Fruit fly (Drosophila melanogaster) whole organism, adult: Measurements from ENCODE around the gene Tip60.

ENCODE experiments used
- CG11617 ChIP-seq: fragments of 200-800 bp; sonication (Bioruptor generic); optimal IDR thresholded peaks from 2 replicates; lab custom pipeline; 2017; ENCODE audit warnings: mild to moderate bottlenecking, missing biosample characterization, missing genetic modification reagents, missing genetic modification characterization
- CG12768 ChIP-seq: fragments of 200-800 bp; sonication (Bioruptor generic); optimal IDR thresholded peaks from 2 replicates; lab custom pipeline; 2017; ENCODE audit warnings: missing biosample characterization, missing genetic modification characterization, mild to moderate bottlenecking, moderate library complexity, missing genetic modification reagents
- CG14711 ChIP-seq: fragments of 200-800 bp; sonication (Bioruptor generic); optimal IDR thresholded peaks from 2 replicates; lab custom pipeline; 2018; ENCODE audit warnings: missing biosample characterization, mild to moderate bottlenecking, missing genetic modification characterization, moderate library complexity
- CG1620 ChIP-seq: fragments of 200-800 bp; sonication (Bioruptor generic); optimal IDR thresholded peaks from 2 replicates; lab custom pipeline; 2016; ENCODE audit warnings: missing biosample characterization, missing genetic modification characterization
- CG33017 ChIP-seq: fragments of 200-800 bp; sonication (Bioruptor generic); optimal IDR thresholded peaks from 2 replicates; lab custom pipeline; 2018; ENCODE audit warnings: missing biosample characterization, mild to moderate bottlenecking, missing genetic modification characterization, moderate library complexity
- CG5204 ChIP-seq: fragments of 200-800 bp; sonication (Bioruptor generic); optimal IDR thresholded peaks from 2 replicates; lab custom pipeline; 2016; ENCODE audit warnings: missing biosample characterization, missing genetic modification characterization
- CG7045 ChIP-seq: fragments of 200-800 bp; sonication (Bioruptor generic); optimal IDR thresholded peaks from 2 replicates; lab custom pipeline; 2017; ENCODE audit warnings: missing biosample characterization, mild to moderate bottlenecking, missing genetic modification characterization
- CG7101 ChIP-seq: fragments of 200-800 bp; sonication (Bioruptor generic); optimal IDR thresholded peaks from 2 replicates; lab custom pipeline; 2018; ENCODE audit warnings: missing biosample characterization, mild to moderate bottlenecking, missing genetic modification characterization, moderate library complexity
- Clk ChIP-seq: fragments of 200-800 bp; sonication (Bioruptor generic); optimal IDR thresholded peaks from 2 replicates; lab custom pipeline; 2017; ENCODE audit warnings: missing biosample characterization, missing genetic modification characterization
- Crg-1 ChIP-seq: fragments of 200-800 bp; sonication (Bioruptor generic); optimal IDR thresholded peaks from 2 replicates; lab custom pipeline; 2016; ENCODE audit warnings: missing biosample characterization, missing genetic modification characterization
- Hr96 ChIP-seq: fragments of 200-800 bp; sonication (Bioruptor generic); optimal IDR thresholded peaks from 2 replicates; lab custom pipeline; 2016; ENCODE audit warnings: missing biosample characterization, missing genetic modification characterization
- Mnt ChIP-seq: fragments of 200-800 bp; sonication (Bioruptor generic); optimal IDR thresholded peaks from 2 replicates; lab custom pipeline; 2016; ENCODE audit warnings: missing biosample characterization, mild to moderate bottlenecking, missing genetic modification characterization
- bab1 ChIP-seq: fragments of 200-800 bp; sonication (Bioruptor generic); optimal IDR thresholded peaks from 3 replicates; lab custom pipeline; 2019; ENCODE audit warnings: missing biosample characterization, mild to moderate bottlenecking, missing genetic modification characterization, moderate library complexity
- cic ChIP-seq: fragments of 200-800 bp; sonication (Bioruptor generic); optimal IDR thresholded peaks from 2 replicates; lab custom pipeline; 2017; ENCODE audit warnings: missing biosample characterization, mild to moderate bottlenecking, missing genetic modification characterization, moderate library complexity
- cnc ChIP-seq, 2 experiments: fragments of >200 bp; optimal IDR thresholded peaks; 2 replicates each; lab custom pipeline; 2017
- kay ChIP-seq: fragments of 200-800 bp; sonication (Bioruptor generic); peaks from one replicate; lab custom pipeline; 2016; ENCODE audit warnings: missing biosample characterization, missing genetic modification characterization, borderline replicate concordance
- ovo ChIP-seq: fragments of 200-800 bp; sonication (Bioruptor generic); optimal IDR thresholded peaks from 2 replicates; lab custom pipeline; 2016; ENCODE audit warnings: missing biosample characterization, missing genetic modification characterization
- pad ChIP-seq: fragments of 200-800 bp; sonication (Bioruptor generic); optimal IDR thresholded peaks from 3 replicates; lab custom pipeline; 2017; ENCODE audit warnings: missing biosample characterization, missing genetic modification characterization, mild to moderate bottlenecking, moderate library complexity, missing genetic modification reagents
- tj ChIP-seq: fragments of 200-800 bp; sonication (Bioruptor generic); optimal IDR thresholded peaks from 3 replicates; lab custom pipeline; 2017; ENCODE audit warnings: missing biosample characterization, mild to moderate bottlenecking, missing genetic modification characterization, moderate library complexity
- toe ChIP-seq: fragments of 200-800 bp; sonication (Bioruptor generic); optimal IDR thresholded peaks from 2 replicates; lab custom pipeline; 2016; ENCODE audit warnings: missing biosample characterization, missing genetic modification characterization

Gene Tip60

dm6 chrX:4113698-4114216, 3.5 kb downstream of the Tip60 start, which contains the start of the genes dgt4 and Nsun2:
TSS of gene dgt4 (plus strand) at chrX:4113701.
TSS of gene Nsun2 (minus strand) at chrX:4113734.
- TF ChIP-seq cic (GFP tag; lab: Kevin White, UChicago), result no peak
- TF ChIP-seq Mnt (GFP tag; lab: Kevin White, UChicago), result peak; percentile 66

dm6 chrX:4108612-4109173, 8.6 kb downstream of the Tip60 start:
- no peak for TF ChIP-seq Mnt (GFP tag; lab: Kevin White, UChicago)
- TF ChIP-seq Crg-1, result peak; percentile 7

dm6 chrX:4108114-4108439, 9.2 kb downstream of the Tip60 start:
- TF ChIP-seq cic (GFP tag; lab: Kevin White, UChicago) (no peak), toe (GFP tag; lab: Kevin White, UChicago) (no peak), CG11617 (no peak), CG7045 (GFP tag; lab: Kevin White, UChicago) (no peak), Crg-1 (no peak), pad (no peak), CG7101 (tag; lab: Kevin White, UChicago) (no peak)

- TF ChIP-seq cic (GFP tag; lab: Kevin White, UChicago) (no peak), Mnt (GFP tag; lab: Kevin White, UChicago) (no peak), bab1 (GFP tag; lab: Kevin White, UChicago) (peak; percentile 21), pad (peak; percentile 34)
Observed at dm6 chrX:4107261-4108113, 9.8 kb downstream of the Tip60 start.

- peak; percentile 32 for TF ChIP-seq CG14711 (tag; lab: Kevin White, UChicago)
- TF ChIP-seq tj (GFP tag; lab: Kevin White, UChicago), result no peak
- no peak for TF ChIP-seq bab1 (GFP tag; lab: Kevin White, UChicago)
- peak; percentile 47 for TF ChIP-seq CG33017
- peak; percentile 44 for TF ChIP-seq CG7045 (GFP tag; lab: Kevin White, UChicago)
- TF ChIP-seq cic (GFP tag; lab: Kevin White, UChicago), result no peak
- TF ChIP-seq CG7101 (tag; lab: Kevin White, UChicago), result peak; percentile 55
- no peak for TF ChIP-seq pad
- TF ChIP-seq Mnt (GFP tag; lab: Kevin White, UChicago), result no peak
- no peak for TF ChIP-seq Clk (GFP tag; lab: Kevin White, UChicago)
- TF ChIP-seq CG12768 (GFP tag; lab: Kevin White, UChicago), result peak; percentile 36
- TF ChIP-seq cnc (optimal IDR thresholded peaks at IDR 0.05; lab: Kevin White, UChicago), result no peak
- no peak for TF ChIP-seq Hr96 (GFP tag; lab: Kevin White, UChicago)
- TF ChIP-seq CG1620 (GFP tag; lab: Kevin White, UChicago), result no peak
Observed at dm6 chrX:4106756-4107155, 10.5 kb downstream of the Tip60 start.

- TF ChIP-seq CG7045 (GFP tag; lab: Kevin White, UChicago) (no peak), cnc (optimal IDR thresholded peaks at IDR 0.05; lab: Kevin White, UChicago) (no peak), pad (no peak), Clk (GFP tag; lab: Kevin White, UChicago) (no peak), CG1620 (GFP tag; lab: Kevin White, UChicago) (no peak), tj (GFP tag; lab: Kevin White, UChicago) (peak; percentile 60), CG5204 (GFP tag; lab: Kevin White, UChicago) (no peak)
Observed at dm6 chrX:4106240-4106639, 11.0 kb downstream of the Tip60 start.

dm6 chrX:4105830-4106233, 11.5 kb downstream of the Tip60 start, which contains the start of gene cib:
TSS of gene cib (plus strand) at chrX:4106113.
- TF ChIP-seq cic (GFP tag; lab: Kevin White, UChicago), result peak; percentile 7
- no peak for TF ChIP-seq CG5204 (GFP tag; lab: Kevin White, UChicago)
- no peak for TF ChIP-seq CG7045 (GFP tag; lab: Kevin White, UChicago)
- TF ChIP-seq Mnt (GFP tag; lab: Kevin White, UChicago), result peak; percentile 67
- no peak for TF ChIP-seq kay
- TF ChIP-seq CG1620 (GFP tag; lab: Kevin White, UChicago), result peak; percentile 56
- peak; percentile 90 for TF ChIP-seq bab1 (GFP tag; lab: Kevin White, UChicago)
- TF ChIP-seq tj (GFP tag; lab: Kevin White, UChicago), result no peak
- no peak for TF ChIP-seq CG33017
- TF ChIP-seq CG7101 (tag; lab: Kevin White, UChicago), result peak; percentile 60
- peak; percentile 67 for TF ChIP-seq Crg-1
- TF ChIP-seq pad, result no peak
- no peak for TF ChIP-seq CG12768 (GFP tag; lab: Kevin White, UChicago)
- TF ChIP-seq CG14711 (tag; lab: Kevin White, UChicago), result peak; percentile 42
- TF ChIP-seq ovo (GFP tag; lab: Kevin White, UChicago), result peak; percentile 27
- TF ChIP-seq cnc (optimal IDR thresholded peaks at IDR 0.05; lab: Kevin White, UChicago), result no peak
- peak; percentile 53 for TF ChIP-seq Hr96 (GFP tag; lab: Kevin White, UChicago)
- no peak for TF ChIP-seq Clk (GFP tag; lab: Kevin White, UChicago)
- no peak for TF ChIP-seq toe (GFP tag; lab: Kevin White, UChicago)
- no peak for TF ChIP-seq CG11617
